Worm (Caenorhabditis elegans) whole organism, late embryonic: Measurements from ENCODE around the gene T04H1.5.

Source experiments
- F13H6.1 ChIP-seq: sonication (generic microtip); optimal IDR thresholded peaks from 2 replicates; lab custom pipeline; 2016; ENCODE audit warnings: missing genetic modification characterization, missing compliant biosample characterization
- T23F11.4 ChIP-seq: fragments of 200-800 bp; sonication (Bioruptor generic); optimal IDR thresholded peaks from 2 replicates; lab custom pipeline; 2018; ENCODE audit warnings: mild to moderate bottlenecking, missing genetic modification characterization, missing compliant biosample characterization
- Y22D7AL.16 ChIP-seq: sonication (generic microtip); optimal IDR thresholded peaks from 2 replicates; lab custom pipeline; 2016; ENCODE audit warnings: missing genetic modification characterization, missing compliant biosample characterization
- ceh-18 ChIP-seq: sonication (generic microtip); optimal IDR thresholded peaks from 2 replicates; lab custom pipeline; 2016; ENCODE audit warnings: missing genetic modification characterization, missing compliant biosample characterization
- ceh-19 ChIP-seq: fragments of 200-800 bp; sonication (Bioruptor generic); optimal IDR thresholded peaks from 2 replicates; lab custom pipeline; 2018; ENCODE audit warnings: mild to moderate bottlenecking, missing genetic modification characterization, missing compliant biosample characterization
- ceh-30 ChIP-seq: fragments of 150-350 bp; optimal IDR thresholded peaks from 2 replicates; lab custom pipeline; 2014; ENCODE audit warnings: missing biosample characterization, missing genetic modification characterization
- ceh-31 ChIP-seq: sonication (generic microtip); optimal IDR thresholded peaks from 2 replicates; lab custom pipeline; 2016; ENCODE audit warnings: missing genetic modification characterization, missing compliant biosample characterization
- ceh-9 ChIP-seq: sonication (generic microtip); optimal IDR thresholded peaks from 2 replicates; lab custom pipeline; 2016; ENCODE audit warnings: mild to moderate bottlenecking, missing genetic modification characterization, inconsistent platforms, missing compliant biosample characterization
- che-1 ChIP-seq: sonication (generic microtip); optimal IDR thresholded peaks from 2 replicates; lab custom pipeline; 2016; ENCODE audit warnings: mild to moderate bottlenecking, missing genetic modification characterization, missing compliant biosample characterization
- elt-2 ChIP-seq: sonication (generic microtip); optimal IDR thresholded peaks from 2 replicates; lab custom pipeline; 2016; ENCODE audit warnings: missing genetic modification reagents, missing genetic modification characterization, missing compliant biosample characterization
- elt-4 ChIP-seq: sonication (generic microtip); optimal IDR thresholded peaks from 2 replicates; lab custom pipeline; 2016; ENCODE audit warnings: missing genetic modification characterization, missing compliant biosample characterization
- ets-4 ChIP-seq: sonication (generic microtip); optimal IDR thresholded peaks from 2 replicates; lab custom pipeline; 2016; ENCODE audit warnings: missing genetic modification characterization, missing compliant biosample characterization
- fkh-6 ChIP-seq: sonication (generic microtip); optimal IDR thresholded peaks from 2 replicates; lab custom pipeline; 2016; ENCODE audit warnings: missing genetic modification characterization, missing compliant biosample characterization
- gmeb-2 ChIP-seq: sonication (generic microtip); optimal IDR thresholded peaks from 2 replicates; lab custom pipeline; 2016; ENCODE audit warnings: missing genetic modification characterization, inconsistent platforms, missing compliant biosample characterization
- hlh-13 ChIP-seq: fragments of 200-800 bp; sonication (Bioruptor generic); optimal IDR thresholded peaks from 2 replicates; lab custom pipeline; 2018; ENCODE audit warnings: mild to moderate bottlenecking, missing genetic modification characterization, missing compliant biosample characterization
- hlh-15 ChIP-seq: sonication (generic microtip); optimal IDR thresholded peaks from 2 replicates; lab custom pipeline; 2016; ENCODE audit warnings: missing genetic modification characterization, missing compliant biosample characterization
- hlh-30 ChIP-seq: sonication (generic microtip); optimal IDR thresholded peaks from 2 replicates; lab custom pipeline; 2017; ENCODE audit warnings: antibody characterized with exemption, missing genetic modification characterization, missing compliant biosample characterization; ENCODE audit not compliant: insufficient read depth
- hlh-6 ChIP-seq: sonication (generic microtip); optimal IDR thresholded peaks from 2 replicates; lab custom pipeline; 2016; ENCODE audit warnings: missing genotype, missing genetic modification characterization, missing compliant biosample characterization
- hlh-8 ChIP-seq: sonication (generic microtip); optimal IDR thresholded peaks from 2 replicates; lab custom pipeline; 2016; ENCODE audit warnings: missing genotype, missing genetic modification characterization, missing compliant biosample characterization
- lim-6 ChIP-seq: sonication (generic microtip); optimal IDR thresholded peaks from 2 replicates; lab custom pipeline; 2016; ENCODE audit warnings: missing genetic modification characterization, missing compliant biosample characterization
- madf-2 ChIP-seq: sonication (generic microtip); optimal IDR thresholded peaks from 2 replicates; lab custom pipeline; 2017; ENCODE audit warnings: missing genetic modification characterization, missing compliant biosample characterization
- mec-3 ChIP-seq: sonication (generic microtip); optimal IDR thresholded peaks from 2 replicates; lab custom pipeline; 2016; ENCODE audit warnings: borderline replicate concordance, missing genetic modification characterization, missing compliant biosample characterization
- nfya-1 ChIP-seq: sonication (generic microtip); optimal IDR thresholded peaks from 2 replicates; lab custom pipeline; 2017; ENCODE audit warnings: missing genetic modification characterization, mild to moderate bottlenecking, missing compliant biosample characterization, antibody characterized with exemption, moderate library complexity
- nhr-11 ChIP-seq: fragments of 150-350 bp; optimal IDR thresholded peaks from 2 replicates; lab custom pipeline; 2014; ENCODE audit warnings: missing biosample characterization, missing genetic modification characterization
- npax-4 ChIP-seq: sonication (generic microtip); optimal IDR thresholded peaks from 2 replicates; lab custom pipeline; 2016; ENCODE audit warnings: missing genetic modification characterization, missing compliant biosample characterization
- odd-2 ChIP-seq: sonication (generic microtip); optimal IDR thresholded peaks from 2 replicates; lab custom pipeline; 2017; ENCODE audit warnings: antibody characterized with exemption, mild to moderate bottlenecking, missing genetic modification characterization, missing compliant biosample characterization
- pqm-1 ChIP-seq: sonication (generic microtip); optimal IDR thresholded peaks from 2 replicates; lab custom pipeline; 2016; ENCODE audit warnings: missing genetic modification characterization, missing compliant biosample characterization
- ref-2 ChIP-seq: sonication (generic microtip); optimal IDR thresholded peaks from 2 replicates; lab custom pipeline; 2016; ENCODE audit warnings: missing genetic modification characterization, missing compliant biosample characterization
- rnt-1 ChIP-seq: sonication (generic microtip); optimal IDR thresholded peaks from 2 replicates; lab custom pipeline; 2016; ENCODE audit warnings: missing genetic modification characterization, missing compliant biosample characterization
- sdc-2 ChIP-seq: sonication (generic microtip); optimal IDR thresholded peaks from 2 replicates; lab custom pipeline; 2016; ENCODE audit warnings: missing genotype, missing genetic modification characterization, missing compliant biosample characterization
- sox-4 ChIP-seq: sonication (generic microtip); optimal IDR thresholded peaks from 2 replicates; lab custom pipeline; 2017; ENCODE audit warnings: mild to moderate bottlenecking, missing genetic modification characterization, inconsistent platforms, missing compliant biosample characterization
- syd-9 ChIP-seq: sonication (generic microtip); optimal IDR thresholded peaks from 2 replicates; lab custom pipeline; 2016; ENCODE audit warnings: mild to moderate bottlenecking, missing genetic modification characterization, moderate library complexity, missing compliant biosample characterization
- unc-42 ChIP-seq: sonication (generic microtip); optimal IDR thresholded peaks from 2 replicates; lab custom pipeline; 2016; ENCODE audit warnings: missing genotype, missing genetic modification characterization, missing compliant biosample characterization
- unc-55 ChIP-seq: sonication (generic microtip); optimal IDR thresholded peaks from 2 replicates; lab custom pipeline; 2017; ENCODE audit warnings: missing biosample characterization, missing genetic modification reagents, missing genetic modification characterization
- unc-86 ChIP-seq: sonication (generic microtip); optimal IDR thresholded peaks from 2 replicates; lab custom pipeline; 2016; ENCODE audit warnings: missing genetic modification characterization, missing compliant biosample characterization
- zip-5 ChIP-seq: sonication (generic microtip); optimal IDR thresholded peaks from 2 replicates; lab custom pipeline; 2016; ENCODE audit warnings: missing genetic modification characterization, missing compliant biosample characterization
- ztf-16 ChIP-seq: sonication (generic microtip); optimal IDR thresholded peaks from 2 replicates; lab custom pipeline; 2017; ENCODE audit warnings: missing genetic modification characterization, missing compliant biosample characterization

T04H1.5 gene

DNA sequence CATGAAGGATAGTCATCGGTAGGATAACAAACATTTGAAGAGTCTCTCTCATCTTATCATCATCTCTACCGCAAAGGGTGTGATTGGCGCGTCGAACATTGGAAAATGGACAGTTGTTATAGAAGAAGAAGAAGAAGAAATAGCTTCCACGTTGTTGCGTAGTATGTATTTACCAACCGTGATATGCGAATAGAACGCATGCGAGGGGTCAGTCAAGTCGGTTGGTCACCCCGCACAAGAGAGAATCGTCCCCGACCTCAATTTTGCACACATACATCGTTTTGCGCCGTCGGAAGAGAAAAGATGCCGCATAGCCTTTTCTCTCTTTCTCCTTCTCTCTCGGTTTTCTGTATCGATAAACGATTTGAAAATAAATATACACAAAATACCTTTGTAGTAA, 43.9 kb downstream of the T04H1.5 start:
- TF ChIP-seq gmeb-2 (tag; lab: Kevin White, UChicago) (no peak), elt-2 (tag; lab: Kevin White, UChicago) (peak; percentile 15), ets-4 (tag; lab: Kevin White, UChicago) (no peak), lim-6 (tag; lab: Kevin White, UChicago) (no peak), hlh-8 (tag; lab: Kevin White, UChicago) (no peak), che-1 (tag; lab: Kevin White, UChicago) (no peak), sox-4 (tag; lab: Kevin White, UChicago) (no peak), nfya-1 (peak; percentile 12), fkh-6 (tag; lab: Kevin White, UChicago) (no peak), ceh-9 (no peak)

DNA sequence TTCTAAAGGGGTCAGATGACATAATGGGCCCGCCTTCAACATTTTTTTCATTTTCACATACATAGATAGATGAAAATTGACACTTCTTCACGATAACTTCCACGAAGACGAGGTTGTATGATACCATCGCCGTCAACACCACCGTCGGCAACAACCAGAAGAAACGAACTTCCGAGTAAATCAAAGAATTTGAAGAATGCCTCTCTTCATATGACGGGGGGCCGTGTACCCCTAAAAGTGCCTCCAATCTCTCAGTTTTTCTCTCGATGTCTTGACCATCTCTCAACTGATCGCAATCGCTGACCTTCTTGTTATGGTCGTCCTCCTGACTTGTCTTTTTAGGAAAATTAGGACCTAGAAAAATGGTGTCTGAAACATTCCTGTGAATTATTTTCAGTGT, 44.4 kb downstream of the T04H1.5 start:
- no peak for TF ChIP-seq odd-2 (tag; lab: Kevin White, UChicago)
- no peak for TF ChIP-seq F13H6.1 (tag; lab: Kevin White, UChicago)
- TF ChIP-seq mec-3 (tag; lab: Kevin White, UChicago), result no peak
- TF ChIP-seq ref-2 (tag; lab: Kevin White, UChicago), result no peak
- no peak for TF ChIP-seq unc-42
- TF ChIP-seq npax-4 (tag; lab: Kevin White, UChicago), result no peak
- TF ChIP-seq T23F11.4 (GFP tag; lab: Kevin White, UChicago), result no peak

DNA sequence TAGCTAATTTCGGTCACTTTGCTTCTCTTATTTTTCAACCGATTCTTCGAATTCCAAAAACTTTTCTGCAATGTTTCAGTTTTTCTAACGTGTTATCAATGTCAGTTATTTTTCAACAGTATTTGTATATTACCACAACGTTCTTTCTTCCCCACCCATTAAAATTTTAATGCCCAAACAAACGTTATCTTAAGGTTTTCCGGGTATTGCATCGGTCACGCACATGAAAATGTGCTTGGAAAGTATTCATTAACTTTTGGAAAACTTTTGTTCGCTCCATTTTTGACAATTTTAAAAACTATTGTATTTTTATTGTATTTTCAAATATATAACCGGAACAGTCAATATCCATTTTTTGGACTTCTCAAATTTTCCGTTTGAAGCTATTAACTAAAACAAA, 45.0 kb downstream of the T04H1.5 start:
- TF ChIP-seq elt-4 (no peak), nhr-11 (tag; lab: Kevin White, UChicago) (no peak), unc-55 (GFP tag; lab: Kevin White, UChicago) (no peak), unc-86 (tag; lab: Kevin White, UChicago) (no peak), hlh-6 (tag; lab: Kevin White, UChicago) (no peak), zip-5 (tag; lab: Kevin White, UChicago) (no peak), hlh-13 (no peak)
- TF ChIP-seq, all 69 proteins: peak for 0

DNA sequence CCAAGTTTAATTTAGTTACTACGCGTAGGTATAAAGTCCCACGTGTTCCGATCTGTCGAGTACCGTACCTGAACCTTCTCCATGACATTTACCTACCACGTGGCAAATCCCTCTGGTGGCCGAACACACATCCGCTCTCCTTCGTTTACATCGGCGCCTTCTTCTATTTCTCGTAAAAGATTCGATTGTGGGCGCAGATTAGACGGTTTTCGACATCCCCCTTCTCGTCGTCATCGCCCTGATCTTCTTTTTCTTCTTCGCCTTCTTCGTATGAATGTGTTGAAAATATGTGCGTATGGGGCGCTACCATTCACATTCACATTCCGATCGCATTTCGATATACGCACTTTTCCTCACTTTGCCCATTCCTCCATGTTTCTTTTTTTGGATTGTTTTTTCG, 45.7 kb downstream of the T04H1.5 start:
- TF ChIP-seq nhr-11 (tag; lab: Kevin White, UChicago), result no peak
- TF ChIP-seq pqm-1 (tag; lab: Kevin White, UChicago), result no peak
- no peak for TF ChIP-seq hlh-8 (tag; lab: Kevin White, UChicago)
- peak; percentile 14 for TF ChIP-seq rnt-1

DNA sequence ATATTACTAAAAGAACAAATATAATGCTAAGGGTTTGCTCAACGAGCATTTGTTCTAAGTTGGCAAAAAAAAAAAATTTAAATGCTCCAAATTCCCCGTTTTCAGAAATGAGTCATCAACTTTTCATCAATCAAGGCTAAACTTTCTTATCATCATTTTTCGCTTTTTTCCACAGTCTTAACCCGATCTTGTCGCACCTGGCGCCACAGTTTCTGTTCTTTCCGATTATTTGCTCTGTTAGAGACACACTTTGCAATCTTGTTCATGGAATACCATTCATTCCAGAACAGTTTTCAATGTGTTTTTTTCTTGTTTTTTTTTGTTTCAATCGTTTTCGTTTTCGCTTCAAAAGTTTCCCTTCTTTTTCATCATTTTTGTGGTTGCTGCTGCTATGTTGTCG, 47.0 kb downstream of the T04H1.5 start:
- TF ChIP-seq npax-4 (tag; lab: Kevin White, UChicago) (no peak), madf-2 (tag; lab: Kevin White, UChicago) (no peak), sdc-2 (no peak), hlh-30 (tag; lab: Kevin White, UChicago) (no peak), rnt-1 (no peak), ceh-19 (GFP tag; lab: Kevin White, UChicago) (no peak), syd-9 (tag; lab: Kevin White, UChicago) (no peak), unc-86 (tag; lab: Kevin White, UChicago) (no peak), ceh-31 (no peak), ceh-18 (tag; lab: Kevin White, UChicago) (no peak), ref-2 (tag; lab: Kevin White, UChicago) (no peak), ceh-30 (no peak), T23F11.4 (GFP tag; lab: Kevin White, UChicago) (no peak), ceh-9 (no peak), lim-6 (tag; lab: Kevin White, UChicago) (no peak), odd-2 (tag; lab: Kevin White, UChicago) (no peak), hlh-15 (tag; lab: Kevin White, UChicago) (no peak), ztf-16 (tag; lab: Kevin White, UChicago) (no peak), hlh-13 (no peak), Y22D7AL.16 (tag; lab: Kevin White, UChicago) (no peak)
- TF ChIP-seq, all 69 proteins: peak for 0
